Worm (Caenorhabditis elegans) whole organism, midembryonic: Measurements from ENCODE around the gene nhr-252.

ENCODE experiments used
- T22C8.4 ChIP-seq: fragments of 200-800 bp; sonication (Bioruptor generic); IDR thresholded peaks from 2 replicates; pipeline ENCODE4 v1.3.6; 2022; ENCODE audit warnings: missing genetic modification characterization, missing compliant biosample characterization
- med-1 ChIP-seq: sonication (generic microtip); optimal IDR thresholded peaks from 2 replicates; lab custom pipeline; 2017; ENCODE audit warnings: missing genetic modification characterization, mild to moderate bottlenecking, missing compliant biosample characterization, antibody characterized with exemption, missing genetic modification reagents; ENCODE audit not compliant: insufficient read depth

DNA sequence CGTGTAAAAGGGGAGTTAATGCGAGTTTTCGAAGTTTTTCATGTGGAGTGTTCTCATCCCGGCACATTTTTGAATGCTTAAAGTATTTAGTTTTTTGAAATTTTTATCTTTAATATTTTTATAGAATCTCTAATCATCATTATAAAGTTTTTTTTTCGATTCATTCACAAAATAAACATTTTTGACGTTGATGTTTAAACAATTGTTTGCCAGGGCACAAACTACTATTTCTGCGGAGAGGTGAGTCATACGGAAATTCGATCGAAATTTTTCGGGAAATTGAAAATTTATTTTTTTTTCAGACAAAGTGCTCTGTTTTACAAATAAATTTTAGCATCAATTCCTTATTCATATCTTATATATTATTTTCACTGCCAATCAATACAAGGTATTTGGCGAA, 49.1 kb downstream of the nhr-252 start, which contains the start of gene nhr-98:
- TF ChIP-seq med-1 = no peak
- no peak for TF ChIP-seq T22C8.4 (GFP tag; lab: Robert Waterston, UW)
